Worm (Caenorhabditis elegans) whole organism, L3 larva: ENCODE results near the gene txt-13.

Experiments used
- R02D3.7 ChIP-seq: fragments of 150-350 bp; optimal IDR thresholded peaks from 2 replicates; lab custom pipeline; 2014; ENCODE audit warnings: missing biosample characterization, missing genetic modification characterization
- ZK546.5 ChIP-seq: sonication (generic microtip); optimal IDR thresholded peaks from 2 replicates; lab custom pipeline; 2017; ENCODE audit warnings: missing biosample characterization, missing genetic modification characterization
- aly-2 ChIP-seq: fragments of 150-350 bp; optimal IDR thresholded peaks from 2 replicates; lab custom pipeline; 2014; ENCODE audit warnings: missing biosample characterization, missing genetic modification characterization
- ama-1 ChIP-seq: fragments of 150-350 bp; optimal IDR thresholded peaks from 2 replicates; lab custom pipeline; 2018
- ceh-16 ChIP-seq: sonication (generic microtip); optimal IDR thresholded peaks from 2 replicates; lab custom pipeline; 2017; ENCODE audit warnings: missing biosample characterization, missing genetic modification characterization
- ceh-28 ChIP-seq: fragments of 150-350 bp; optimal IDR thresholded peaks from 2 replicates; lab custom pipeline; 2014; ENCODE audit warnings: missing biosample characterization, missing genetic modification reagents, missing genetic modification characterization
- ceh-82 ChIP-seq: fragments of 150-350 bp; optimal IDR thresholded peaks from 2 replicates; lab custom pipeline; 2014; ENCODE audit warnings: missing biosample characterization, missing genetic modification characterization
- ceh-9 ChIP-seq: sonication (generic microtip); optimal IDR thresholded peaks from 2 replicates; lab custom pipeline; 2018; ENCODE audit warnings: missing biosample characterization, missing genetic modification characterization
- egl-5 ChIP-seq: fragments of 150-350 bp; optimal IDR thresholded peaks from 2 replicates; lab custom pipeline; 2017; ENCODE audit warnings: missing biosample characterization, missing genetic modification reagents, missing genetic modification characterization, inconsistent platforms
- elt-2 ChIP-seq: sonication (generic microtip); optimal IDR thresholded peaks from 2 replicates; lab custom pipeline; 2016; ENCODE audit warnings: missing genetic modification reagents, mild to moderate bottlenecking, missing genetic modification characterization, missing compliant biosample characterization
- elt-3 ChIP-seq, 3 experiments: fragments of 150-350 bp in 1 of 3; sonication (generic microtip) in 2 of 3; optimal IDR thresholded peaks; 2 replicates in 2 of 3; 4 replicates in 1 of 3; lab custom pipeline; 2014 to 2017; ENCODE audit warnings: missing biosample characterization in 3 of 3, missing genetic modification characterization in 3 of 3
- fkh-2 ChIP-seq: fragments of 150-350 bp; optimal IDR thresholded peaks from 2 replicates; lab custom pipeline; 2014; ENCODE audit warnings: missing biosample characterization, missing genetic modification reagents, missing genetic modification characterization
- fos-1 ChIP-seq: fragments of 150-350 bp; optimal IDR thresholded peaks from 2 replicates; lab custom pipeline; 2014; ENCODE audit warnings: missing biosample characterization, missing genetic modification characterization
- hmg-11 ChIP-seq: sonication (generic microtip); optimal IDR thresholded peaks from 2 replicates; lab custom pipeline; 2016; ENCODE audit warnings: missing genetic modification characterization, missing compliant biosample characterization
- lin-15B ChIP-seq: fragments of 150-350 bp; optimal IDR thresholded peaks from 2 replicates; lab custom pipeline; 2014; ENCODE audit warnings: missing biosample characterization, missing genetic modification characterization
- lin-39 ChIP-seq: fragments of 150-350 bp; optimal IDR thresholded peaks from 2 replicates; lab custom pipeline; 2018; ENCODE audit warnings: missing biosample characterization, missing genetic modification reagents, missing genetic modification characterization
- mdl-1 ChIP-seq: fragments of 150-350 bp; optimal IDR thresholded peaks from 2 replicates; lab custom pipeline; 2014; ENCODE audit warnings: missing biosample characterization, missing genetic modification characterization
- nfya-1 ChIP-seq: sonication (generic microtip); optimal IDR thresholded peaks from 2 replicates; lab custom pipeline; 2017; ENCODE audit warnings: missing genetic modification characterization, mild to moderate bottlenecking, missing compliant biosample characterization, antibody characterized with exemption, moderate library complexity; ENCODE audit not compliant: insufficient read depth
- nhr-11 ChIP-seq: fragments of 150-350 bp; optimal IDR thresholded peaks from 2 replicates; lab custom pipeline; 2014; ENCODE audit warnings: missing biosample characterization, missing genetic modification characterization
- nhr-23 ChIP-seq: fragments of 150-350 bp; optimal IDR thresholded peaks from 2 replicates; lab custom pipeline; 2014; ENCODE audit warnings: missing biosample characterization, missing genetic modification reagents, missing genetic modification characterization
- nhr-237 ChIP-seq: fragments of 150-350 bp; optimal IDR thresholded peaks from 2 replicates; lab custom pipeline; 2014; ENCODE audit warnings: missing biosample characterization, missing genetic modification characterization
- nhr-25 ChIP-seq: sonication (generic microtip); optimal IDR thresholded peaks from 2 replicates; lab custom pipeline; 2017; ENCODE audit warnings: missing biosample characterization, missing genetic modification characterization
- nhr-28 ChIP-seq: fragments of 150-350 bp; optimal IDR thresholded peaks from 2 replicates; lab custom pipeline; 2014; ENCODE audit warnings: missing biosample characterization, missing genetic modification characterization
- nhr-67 ChIP-seq: fragments of 150-350 bp; optimal IDR thresholded peaks from 2 replicates; lab custom pipeline; 2014; ENCODE audit warnings: missing biosample characterization, missing genetic modification characterization
- nhr-77 ChIP-seq: fragments of 150-350 bp; optimal IDR thresholded peaks from 2 replicates; lab custom pipeline; 2014; ENCODE audit warnings: missing biosample characterization, missing genetic modification characterization
- pha-4 ChIP-seq: fragments of 150-350 bp; optimal IDR thresholded peaks from 2 replicates; lab custom pipeline; 2014; ENCODE audit warnings: missing biosample characterization, missing genetic modification reagents, missing genetic modification characterization
- skn-1 ChIP-seq: fragments of 150-350 bp; optimal IDR thresholded peaks from 2 replicates; lab custom pipeline; 2014; ENCODE audit warnings: missing biosample characterization, missing genetic modification characterization
- snpc-4 ChIP-seq: fragments of 150-350 bp; optimal IDR thresholded peaks from 2 replicates; lab custom pipeline; 2014; ENCODE audit warnings: missing biosample characterization, missing genetic modification characterization
- tbx-2 ChIP-seq: sonication (generic microtip); optimal IDR thresholded peaks from 2 replicates; lab custom pipeline; 2016; ENCODE audit warnings: mild to moderate bottlenecking, missing genetic modification characterization, missing compliant biosample characterization
- unc-39 ChIP-seq: sonication (generic microtip); optimal IDR thresholded peaks from 4 replicates; lab custom pipeline; 2017; ENCODE audit warnings: missing biosample characterization, missing genetic modification characterization
- zag-1 ChIP-seq: fragments of 150-350 bp; optimal IDR thresholded peaks from 2 replicates; lab custom pipeline; 2014; ENCODE audit warnings: missing biosample characterization, missing genetic modification characterization
- ztf-11 ChIP-seq: fragments of 150-350 bp; optimal IDR thresholded peaks from 2 replicates; lab custom pipeline; 2014; ENCODE audit warnings: missing biosample characterization, missing genetic modification characterization
- ztf-4 ChIP-seq: fragments of 150-350 bp; optimal IDR thresholded peaks from 2 replicates; lab custom pipeline; 2014; ENCODE audit warnings: missing biosample characterization, missing genetic modification characterization

The txt-13 gene

DNA sequence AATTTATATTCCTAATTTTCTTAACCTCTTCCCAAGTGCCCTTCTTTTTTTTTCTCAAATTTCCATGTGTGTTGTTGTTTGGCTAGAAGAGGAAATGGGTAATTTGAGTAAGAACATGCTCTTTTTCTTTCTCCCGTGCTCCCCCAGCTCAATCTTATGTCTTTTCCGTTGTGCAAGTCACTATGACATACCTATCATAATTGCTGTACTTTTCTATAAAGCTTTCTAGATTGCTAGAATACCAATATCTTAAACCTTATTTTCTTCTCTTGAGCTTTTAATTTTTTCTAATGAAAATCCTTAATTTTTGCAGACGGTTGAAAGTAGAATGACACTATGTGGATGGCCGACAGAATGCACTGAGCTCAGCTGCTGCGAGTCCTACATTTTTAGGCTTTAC, at the start of gene txt-13:
Gene txt-13, plus strand, starts transcription at position 301 of the 400 bp plus-strand sequence.
- TF ChIP-seq skn-1 (tag; lab: Kevin White, UChicago) (no peak), ztf-4 (tag; lab: Kevin White, UChicago) (no peak), fos-1 (tag; lab: Kevin White, UChicago) (no peak), snpc-4 (tag; lab: Kevin White, UChicago) (no peak), nfya-1 (no peak), nhr-67 (no peak), pha-4 (tag; lab: Kevin White, UChicago) (no peak), ama-1 (lab: Kevin White, UChicago) (no peak), fkh-2 (tag; lab: Kevin White, UChicago) (no peak), lin-15B (tag; lab: Kevin White, UChicago) (no peak), hmg-11 (tag; lab: Kevin White, UChicago) (no peak), tbx-2 (tag; lab: Kevin White, UChicago) (no peak), nhr-25 (tag; lab: Kevin White, UChicago) (no peak), R02D3.7 (no peak), mdl-1 (tag; lab: Kevin White, UChicago) (no peak)
- TF ChIP-seq, all 47 proteins: peak for 0

DNA sequence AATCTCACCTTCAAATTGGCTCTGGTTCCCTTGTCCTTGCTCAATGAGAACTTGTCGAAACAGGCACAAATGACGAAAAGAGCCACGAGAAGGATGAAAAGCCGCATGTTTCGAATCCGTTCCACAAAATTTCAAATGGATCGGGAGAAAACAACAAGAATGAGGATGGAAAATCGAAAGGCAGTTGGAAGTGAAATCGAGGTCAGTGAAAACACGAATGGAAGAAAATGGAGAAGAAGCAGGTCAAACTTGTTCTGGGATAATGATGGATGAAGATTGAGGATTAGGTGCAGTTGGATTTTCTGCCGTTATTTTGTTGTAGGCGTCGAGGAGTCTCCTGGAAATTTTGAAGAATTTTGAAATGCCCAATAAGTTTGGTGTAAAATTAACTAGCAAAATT, 47.4 kb upstream of the txt-13 start:
- TF ChIP-seq ceh-16 (tag; lab: Kevin White, UChicago) (no peak), elt-3 (tag; optimal IDR thresholded peaks at IDR 0.05; lab: Kevin White, UChicago) (no peak), ama-1 (lab: Kevin White, UChicago) (no peak), fos-1 (tag; lab: Kevin White, UChicago) (no peak), nhr-11 (tag; lab: Kevin White, UChicago) (no peak), zag-1 (tag; lab: Kevin White, UChicago) (no peak), nhr-23 (tag; lab: Kevin White, UChicago) (peak; percentile 55), fkh-2 (tag; lab: Kevin White, UChicago) (no peak), pha-4 (tag; lab: Kevin White, UChicago) (no peak)

DNA sequence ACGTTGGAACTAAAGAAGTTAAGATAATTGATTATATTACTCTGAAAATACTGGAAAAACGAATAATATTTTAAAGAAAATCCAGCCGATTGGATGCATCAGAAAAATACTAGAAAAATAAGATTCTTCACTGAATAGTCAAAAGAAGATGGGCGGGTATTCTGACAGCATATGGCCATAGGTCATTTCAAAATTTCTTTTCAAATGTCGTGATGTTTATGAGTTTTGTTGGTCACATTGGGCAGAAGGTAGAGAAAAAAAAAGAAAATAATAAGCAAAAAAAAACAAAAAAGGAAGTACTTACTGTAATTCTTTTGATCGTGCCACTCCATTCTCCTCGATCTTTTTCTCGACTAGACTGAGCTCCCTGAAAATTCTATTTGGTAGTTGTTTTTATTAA, 46.8 kb upstream of the txt-13 start, which contains the start of gene F59B10.5:
Gene F59B10.5, minus strand, starts transcription at position 101 of the 400 bp plus-strand sequence.
- no peak for TF ChIP-seq nhr-77 (tag; lab: Kevin White, UChicago)
- TF ChIP-seq mdl-1 (tag; lab: Kevin White, UChicago), result no peak
- no peak for TF ChIP-seq ceh-82 (tag; lab: Kevin White, UChicago)
- no peak for TF ChIP-seq egl-5 (tag; lab: Kevin White, UChicago)
- TF ChIP-seq lin-39, result no peak
- TF ChIP-seq ZK546.5 (tag; lab: Kevin White, UChicago), result no peak

DNA sequence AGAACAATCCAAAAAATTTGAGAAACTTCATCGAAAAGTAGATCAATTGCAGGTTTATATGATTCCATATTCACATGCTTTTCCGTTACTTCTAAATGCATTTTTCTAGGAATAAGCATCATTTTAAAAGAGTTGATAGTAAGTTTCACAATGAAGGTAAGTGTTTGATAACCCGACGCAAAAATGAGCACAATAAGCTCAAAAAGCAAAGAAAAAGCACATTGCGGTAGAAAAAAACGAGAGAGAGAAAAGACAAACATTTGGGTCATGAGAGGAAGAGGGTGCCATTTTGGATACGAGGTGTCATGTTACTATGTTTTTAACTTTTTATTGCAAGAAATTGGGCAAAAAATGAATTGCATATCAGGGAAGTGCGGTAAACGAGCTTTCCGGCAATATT, 46.0 kb upstream of the txt-13 start, which contains the start of gene F59B10.6:
Gene F59B10.6, minus strand, starts transcription at position 101 of the 400 bp plus-strand sequence.
- TF ChIP-seq snpc-4 (tag; lab: Kevin White, UChicago) (no peak), aly-2 (no peak), fkh-2 (tag; lab: Kevin White, UChicago) (no peak), skn-1 (tag; lab: Kevin White, UChicago) (no peak), ztf-11 (tag; lab: Kevin White, UChicago) (no peak), zag-1 (tag; lab: Kevin White, UChicago) (no peak), ceh-9 (tag; lab: Kevin White, UChicago) (no peak), elt-2 (tag; lab: Kevin White, UChicago) (no peak), unc-39 (no peak), nfya-1 (no peak), hmg-11 (tag; lab: Kevin White, UChicago) (no peak), ztf-4 (tag; lab: Kevin White, UChicago) (no peak), nhr-237 (no peak), ZK546.5 (tag; lab: Kevin White, UChicago) (no peak), egl-5 (tag; lab: Kevin White, UChicago) (no peak), ceh-82 (tag; lab: Kevin White, UChicago) (no peak), pha-4 (tag; lab: Kevin White, UChicago) (no peak), nhr-67 (no peak), ceh-28 (tag; lab: Kevin White, UChicago) (no peak), nhr-28 (tag; lab: Kevin White, UChicago) (no peak)

DNA sequence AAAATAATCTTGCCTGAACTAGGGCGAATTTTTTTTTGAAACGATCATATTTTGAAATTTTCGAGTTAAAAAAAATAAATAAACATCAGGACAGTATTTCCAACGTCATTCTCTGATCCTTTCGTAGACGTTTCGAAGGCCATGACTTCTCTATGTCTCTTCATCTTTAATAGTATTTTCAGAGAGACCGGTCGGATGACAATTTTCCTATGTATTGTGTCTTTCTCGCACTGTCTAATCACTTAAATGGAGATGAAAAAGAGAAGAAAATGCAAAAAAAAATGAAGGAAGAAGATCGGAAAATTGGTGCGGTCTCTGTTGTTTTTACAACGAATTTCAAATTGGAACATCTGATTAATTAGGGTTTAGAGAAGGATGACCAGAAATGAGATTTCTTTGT, 45.3 kb upstream of the txt-13 start:
- TF ChIP-seq unc-39, result no peak
- no peak for TF ChIP-seq ceh-82 (tag; lab: Kevin White, UChicago)
- TF ChIP-seq nhr-25 (tag; lab: Kevin White, UChicago), result peak; percentile 28
- peak; percentile 4 for TF ChIP-seq nhr-23 (tag; lab: Kevin White, UChicago)
- no peak for TF ChIP-seq nhr-11 (tag; lab: Kevin White, UChicago)
